Fruit fly (Drosophila melanogaster): ENCODE data around the gene AnxB11.

Gene AnxB11

dm6 chrX:16391397-16391796 lies 30.7 kb downstream of the AnxB11 start, which contains the start of the genes TH1 and mei-41 (continued):
- TF ChIP-seq mam (GFP tag; optimal IDR thresholded peaks at IDR 0.05) (peak; percentile 66), unpg (GFP tag; optimal IDR thresholded peaks at IDR 0.05) (no peak), CG4404 (GFP tag; IDR thresholded peaks at IDR 0.05) (peak; percentile 95), CrebB (tag; optimal IDR thresholded peaks at IDR 0.05) (peak; percentile 48), unc-4 (GFP tag; IDR thresholded peaks at IDR 0.05; ENCODE audit: partially characterized antibody) (peak; percentile 54; the same call in 1 of the 2 replicates), Ssrp (tag; optimal IDR thresholded peaks at IDR 0.05) (peak; percentile 93), eve (GFP tag; optimal IDR thresholded peaks at IDR 0.05) (no peak), Taf1 (GFP tag; IDR thresholded peaks at IDR 0.05) (peak; percentile 63; the same call in 1 of the 2 replicates), prd (optimal IDR thresholded peaks at IDR 0.05) (no peak), prd (GFP tag; IDR thresholded peaks at IDR 0.05) (peak; percentile 98), ap (GFP tag; IDR thresholded peaks at IDR 0.05) (peak; percentile 92), lab (GFP tag; optimal IDR thresholded peaks at IDR 0.05) (no peak), CG2678 (tag; optimal IDR thresholded peaks at IDR 0.05) (no peak), CG13296 (GFP tag; optimal IDR thresholded peaks at IDR 0.05) (no peak), Usf (GFP tag; optimal IDR thresholded peaks at IDR 0.05) (peak; percentile 86), gce (GFP tag; IDR thresholded peaks at IDR 0.05) (peak; percentile 85; the same call in 2 of the 3 replicates), Ets65A (GFP tag) (peak; percentile 95), CG10147 (GFP tag; optimal IDR thresholded peaks at IDR 0.05) (no peak), CG17568 (GFP tag; optimal IDR thresholded peaks at IDR 0.05) (no peak), ham (GFP tag; IDR thresholded peaks at IDR 0.05) (peak; percentile 47; the same call in 1 of the 2 replicates), pb (GFP tag; optimal IDR thresholded peaks at IDR 0.05) (no peak), CG7357 (GFP tag; IDR thresholded peaks at IDR 0.05) (peak; percentile 100), CG15514 (GFP tag; optimal IDR thresholded peaks at IDR 0.05) (no peak), Sry-δ (GFP tag; optimal IDR thresholded peaks at IDR 0.05) (peak; percentile 46), bsh (GFP tag; optimal IDR thresholded peaks at IDR 0.05) (peak in 1 of 2 experiments; percentile 91), CG4820 (GFP tag; optimal IDR thresholded peaks at IDR 0.05) (peak; percentile 82), CG13424 (tag; optimal IDR thresholded peaks at IDR 0.05) (peak; percentile 91), CG6854 (GFP tag; optimal IDR thresholded peaks at IDR 0.05) (peak; percentile 37), gsb (GFP tag; IDR thresholded peaks at IDR 0.05) (peak; percentile 86), CG32767 (GFP tag; IDR thresholded peaks at IDR 0.05) (peak; percentile 91), Atf3 (GFP tag; optimal IDR thresholded peaks at IDR 0.05) (no peak), Fer2 (tag; optimal IDR thresholded peaks at IDR 0.05) (peak; percentile 83), vfl (GFP tag; optimal IDR thresholded peaks at IDR 0.05) (peak; percentile 77), sens-2 (GFP tag; IDR thresholded peaks at IDR 0.05) (peak; percentile 84), CG9876 (GFP tag; optimal IDR thresholded peaks at IDR 0.05) (no peak), CG4282 (GFP tag; optimal IDR thresholded peaks at IDR 0.05) (no peak), CG1233 (GFP tag; optimal IDR thresholded peaks at IDR 0.05) (peak; percentile 75), zen2 (GFP tag; IDR thresholded peaks at IDR 0.05; ENCODE audit: partially characterized antibody) (no peak), CG11085 (GFP tag; IDR thresholded peaks at IDR 0.05) (peak; percentile 95), ab (GFP tag; optimal IDR thresholded peaks at IDR 0.05) (no peak), CG18764 (GFP tag; optimal IDR thresholded peaks at IDR 0.05) (no peak), al (GFP tag; IDR thresholded peaks at IDR 0.05) (peak; percentile 95), mld (GFP tag; IDR thresholded peaks at IDR 0.05; ENCODE audit: partially characterized antibody) (no peak), CG8765 (GFP tag; IDR thresholded peaks at IDR 0.05) (peak; percentile 93), jigr1 (GFP tag; IDR thresholded peaks at IDR 0.05) (peak; percentile 90), MBD-R2 (GFP tag; IDR thresholded peaks at IDR 0.05) (peak; percentile 95), lmd (GFP tag; IDR thresholded peaks at IDR 0.05) (peak; percentile 96), wdn (GFP tag; IDR thresholded peaks at IDR 0.05) (peak; percentile 89), emc (GFP tag; optimal IDR thresholded peaks at IDR 0.05) (peak; percentile 12), CG10321 (GFP tag; IDR thresholded peaks at IDR 0.05) (peak; percentile 11; the same call in 1 of the 2 replicates), Atf-2 (GFP tag; optimal IDR thresholded peaks at IDR 0.05) (peak; percentile 19), CG15479 (GFP tag; optimal IDR thresholded peaks at IDR 0.05) (no peak)

All from whole organism, embryonic.